Fruit fly (Drosophila melanogaster): ENCODE results near the gene CG43124.
A peak's percentile ranks its signal among the peaks of the same experiment; 100 is the strongest.

CG43124 gene

dm6 chr3R:28305959-28306358 lies 41.4 kb upstream of the CG43124 start:
- TF ChIP-seq CG6792 (GFP tag; optimal IDR thresholded peaks at IDR 0.05) (no peak), CG11762 (GFP tag; optimal IDR thresholded peaks at IDR 0.05; ENCODE audit: insufficient read depth) (no peak), CG1621 (tag; optimal IDR thresholded peaks at IDR 0.05) (no peak), Sox102F (GFP tag; optimal IDR thresholded peaks at IDR 0.05) (no peak), CG7368 (GFP tag; optimal IDR thresholded peaks at IDR 0.05) (no peak), Smox (GFP tag; optimal IDR thresholded peaks at IDR 0.05) (no peak), Met (GFP tag; optimal IDR thresholded peaks at IDR 0.05) (no peak), CG10631 (GFP tag; optimal IDR thresholded peaks at IDR 0.05) (no peak), fd59A (GFP tag; optimal IDR thresholded peaks at IDR 0.05) (no peak), net (GFP tag; optimal IDR thresholded peaks at IDR 0.05) (no peak), CG32006 (GFP tag; optimal IDR thresholded peaks at IDR 0.05) (no peak), Eip78C (GFP tag) (no peak), lz (GFP tag; optimal IDR thresholded peaks at IDR 0.05) (no peak), CG6276 (GFP tag; optimal IDR thresholded peaks at IDR 0.05) (no peak), Eip75B (GFP tag; optimal IDR thresholded peaks at IDR 0.05) (no peak), CG16779 (tag; optimal IDR thresholded peaks at IDR 0.05) (no peak), Lpt (GFP tag; optimal IDR thresholded peaks at IDR 0.05) (no peak), ss (GFP tag; optimal IDR thresholded peaks at IDR 0.05) (no peak), Gug (GFP tag; IDR thresholded peaks at IDR 0.05) (no peak)

DNA sequence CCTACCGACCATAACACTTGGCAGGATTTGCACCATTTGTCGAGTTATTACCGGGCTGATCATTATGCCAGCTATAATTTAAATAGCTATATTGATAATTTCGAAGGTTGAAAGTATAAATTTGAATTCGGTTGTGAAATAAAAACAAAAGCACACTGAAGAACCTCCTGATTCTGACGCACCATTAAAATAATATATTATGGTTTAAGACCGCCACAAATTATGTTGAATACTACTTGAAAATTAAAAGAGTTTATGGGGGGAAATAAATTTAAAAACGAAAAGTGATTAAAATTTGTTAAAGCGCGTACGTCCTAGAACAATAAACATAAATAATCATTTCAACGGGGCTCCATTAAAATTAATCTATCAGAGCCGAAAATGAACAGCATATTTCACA lies 39.9 kb upstream of the CG43124 start, which contains the start of gene CG12516:
CG12516 (minus strand) TSS at position 101 of the 400 bp plus-strand sequence.
- no peak for TF ChIP-seq CG6808 (GFP tag; optimal IDR thresholded peaks at IDR 0.05)

DNA sequence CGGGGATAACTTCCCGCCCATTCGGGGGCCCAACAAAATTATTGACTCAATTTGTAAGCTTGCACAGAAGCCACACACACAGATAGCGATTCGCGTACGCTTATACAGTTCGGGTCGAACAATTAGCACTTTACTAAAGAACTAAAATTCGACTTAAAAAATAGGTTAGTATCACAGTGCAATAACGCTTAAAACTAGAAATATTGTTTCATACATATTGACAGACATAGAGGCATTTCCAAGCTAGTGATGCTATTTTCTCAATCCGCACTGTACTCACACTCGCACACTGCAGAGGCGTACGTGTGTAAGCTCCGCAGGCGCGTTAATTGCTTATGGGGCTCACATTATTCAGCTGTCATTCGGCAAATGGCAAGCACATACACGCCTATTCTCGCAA lies 32.9 kb upstream of the CG43124 start:
- TF ChIP-seq CG1621 (tag; optimal IDR thresholded peaks at IDR 0.05) = no peak
- TF ChIP-seq CG11762 (GFP tag; optimal IDR thresholded peaks at IDR 0.05; ENCODE audit: insufficient read depth) = no peak
- peak; percentile 6 for TF ChIP-seq Hr39 (GFP tag; optimal IDR thresholded peaks at IDR 0.05)
- no peak for TF ChIP-seq fd59A (GFP tag; optimal IDR thresholded peaks at IDR 0.05)
- TF ChIP-seq cyc (GFP tag; optimal IDR thresholded peaks at IDR 0.05) = no peak
- TF ChIP-seq CG32006 (GFP tag; optimal IDR thresholded peaks at IDR 0.05) = peak; percentile 22
- TF ChIP-seq CG31627 (GFP tag; optimal IDR thresholded peaks at IDR 0.05) = no peak
- 0 out of 3 replicates have a peak, but pooled peaks have one; percentile 20 for TF ChIP-seq eg (GFP tag; IDR thresholded peaks at IDR 0.05)
- no peak for TF ChIP-seq ss (GFP tag; optimal IDR thresholded peaks at IDR 0.05)
- TF ChIP-seq CG10631 (GFP tag; optimal IDR thresholded peaks at IDR 0.05) = no peak
- no peak for TF ChIP-seq CG3919 (GFP tag; optimal IDR thresholded peaks at IDR 0.05)
- no peak for TF ChIP-seq Eip75B (GFP tag; optimal IDR thresholded peaks at IDR 0.05)
- TF ChIP-seq OdsH (GFP tag; optimal IDR thresholded peaks at IDR 0.05) = no peak
- no peak for TF ChIP-seq acj6 (GFP tag; optimal IDR thresholded peaks at IDR 0.05)
- TF ChIP-seq Ets96B (tag; optimal IDR thresholded peaks at IDR 0.05) = no peak
- TF ChIP-seq Sox102F (GFP tag; optimal IDR thresholded peaks at IDR 0.05) = no peak
- TF ChIP-seq esn (GFP tag; optimal IDR thresholded peaks at IDR 0.05) = no peak
- no peak for TF ChIP-seq Gug (GFP tag; IDR thresholded peaks at IDR 0.05)
- TF ChIP-seq topi (GFP tag; optimal IDR thresholded peaks at IDR 0.05) = no peak
- TF ChIP-seq CG15336 (GFP tag; IDR thresholded peaks at IDR 0.05) = no peak
- TF ChIP-seq Eip78C (GFP tag) = peak; percentile 51
- peak; percentile 37 for TF ChIP-seq svp (GFP tag)
- TF ChIP-seq CG11902 (GFP tag; optimal IDR thresholded peaks at IDR 0.05) = no peak
- 0 out of 3 replicates have a peak, but pooled peaks have one; percentile 39 for TF ChIP-seq CG6163 (GFP tag; IDR thresholded peaks at IDR 0.05)
- no peak for TF ChIP-seq Ets21C (GFP tag; optimal IDR thresholded peaks at IDR 0.05)
- TF ChIP-seq CG6792 (GFP tag; optimal IDR thresholded peaks at IDR 0.05) = no peak

dm6 chr3R:28293748-28294147 lies 29.2 kb upstream of the CG43124 start, which contains the start of gene UQCR-14L:
TSS of gene UQCR-14L (plus strand) at chr3R:28294048.
- TF ChIP-seq CG3919 (GFP tag; optimal IDR thresholded peaks at IDR 0.05) (no peak), fd85E (GFP tag; optimal IDR thresholded peaks at IDR 0.05) (no peak), OdsH (GFP tag; optimal IDR thresholded peaks at IDR 0.05) (no peak), svp (GFP tag) (peak; percentile 35), CG10669 (GFP tag; optimal IDR thresholded peaks at IDR 0.05) (no peak), Ets96B (tag; optimal IDR thresholded peaks at IDR 0.05) (no peak), net (GFP tag; optimal IDR thresholded peaks at IDR 0.05) (no peak), CG10631 (GFP tag; optimal IDR thresholded peaks at IDR 0.05) (no peak)

All from whole organism, prepupa.